ENCODE assay signal across 6 worm cellular contexts in the genomic region with DNA sequence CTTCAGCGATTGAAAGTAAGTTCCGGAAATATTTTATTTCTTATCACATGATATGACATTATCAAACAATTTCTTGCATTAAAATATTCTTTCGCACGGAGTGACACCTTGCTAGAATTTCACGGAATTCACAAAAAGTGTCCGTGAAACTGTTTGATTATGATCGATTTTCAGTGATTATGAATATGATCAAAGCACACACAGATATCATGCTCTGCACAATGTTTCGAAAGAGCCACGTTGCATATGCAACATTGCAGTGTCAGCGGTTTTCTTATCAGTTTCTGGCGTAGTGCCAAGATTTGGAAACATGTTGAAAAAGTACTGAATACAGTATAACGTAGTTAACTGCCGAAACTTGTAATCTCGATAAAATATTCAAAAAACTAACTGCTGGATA.
A peak's percentile ranks its signal among the peaks of the same experiment; 100 is the strongest.
TF ChIP-seq lines count a peak whose summit lies in the region.

No protein-coding gene starts in this region.

TF ChIP-seq in whole organism, L1 larva, 84 proteins besides CTCF, POLR2A, EP300 and RAD21 (continues in another document):
- TF ChIP-seq egl-27 (tag; optimal IDR thresholded peaks at IDR 0.05; lab: Kevin White, UChicago) (no peak), jun-1 (tag; optimal IDR thresholded peaks at IDR 0.05; lab: Kevin White, UChicago) (peak; percentile 32), nhr-237 (tag; optimal IDR thresholded peaks at IDR 0.05; lab: Kevin White, UChicago) (no peak), isw-1 (GFP tag; IDR thresholded peaks at IDR 0.05; lab: Robert Waterston, UW) (no peak), lin-35 (GFP tag; optimal IDR thresholded peaks at IDR 0.05; lab: Kevin White, UChicago) (peak in 1 of 2 experiments; percentile 42), ets-5 (GFP tag; IDR thresholded peaks at IDR 0.05; lab: Robert Waterston, UW) (no peak), elt-2 (tag; optimal IDR thresholded peaks at IDR 0.05; lab: Kevin White, UChicago) (peak; percentile 99), xbp-1 (tag; optimal IDR thresholded peaks at IDR 0.05; lab: Kevin White, UChicago) (no peak), zag-1 (tag; optimal IDR thresholded peaks at IDR 0.05; lab: Kevin White, UChicago) (no peak), tlp-1 (tag; optimal IDR thresholded peaks at IDR 0.05; lab: Kevin White, UChicago) (peak; percentile 15), mdl-1 (tag; optimal IDR thresholded peaks at IDR 0.05; lab: Kevin White, UChicago) (peak in 1 of 2 experiments; percentile 4), nhr-20 (tag; optimal IDR thresholded peaks at IDR 0.05; lab: Kevin White, UChicago) (peak; percentile 44), nhr-71 (tag; optimal IDR thresholded peaks at IDR 0.05; lab: Kevin White, UChicago) (peak; percentile 39), sup-37 (GFP tag; optimal IDR thresholded peaks at IDR 0.05; lab: Kevin White, UChicago) (no peak), C16A3.4 (tag; optimal IDR thresholded peaks at IDR 0.05; lab: Kevin White, UChicago) (no peak)

TF ChIP-seq in whole organism, L2 larva, 48 proteins besides CTCF, POLR2A, EP300 and RAD21:
- TF ChIP-seq gmeb-1 (tag; optimal IDR thresholded peaks at IDR 0.05; lab: Kevin White, UChicago) (peak; percentile 40), R02D3.7 (tag; optimal IDR thresholded peaks at IDR 0.05; lab: Kevin White, UChicago) (no peak), crh-2 (tag; optimal IDR thresholded peaks at IDR 0.05; lab: Kevin White, UChicago) (peak; percentile 91), aly-2 (tag; optimal IDR thresholded peaks at IDR 0.05; lab: Kevin White, UChicago) (no peak), lin-11 (tag; optimal IDR thresholded peaks at IDR 0.05; lab: Kevin White, UChicago) (no peak), fos-1 (tag; optimal IDR thresholded peaks at IDR 0.05; lab: Kevin White, UChicago) (peak; percentile 93), sma-9 (GFP tag; optimal IDR thresholded peaks at IDR 0.05; lab: Kevin White, UChicago) (peak; percentile 88), sma-9 (tag; optimal IDR thresholded peaks at IDR 0.05; lab: Kevin White, UChicago) (no peak), F13H6.1 (tag; optimal IDR thresholded peaks at IDR 0.05; lab: Kevin White, UChicago) (peak; percentile 22)

TF ChIP-seq in whole organism, L3 larva, 47 proteins besides CTCF, POLR2A, EP300 and RAD21:
- no peak for TF ChIP-seq ceh-16 (tag; optimal IDR thresholded peaks at IDR 0.05; lab: Kevin White, UChicago)
- TF ChIP-seq lin-15B (tag; optimal IDR thresholded peaks at IDR 0.05; lab: Kevin White, UChicago), result no peak
- TF ChIP-seq lsy-12 (tag; optimal IDR thresholded peaks at IDR 0.05; lab: Kevin White, UChicago), result no peak
- no peak for TF ChIP-seq nhr-12 (tag; optimal IDR thresholded peaks at IDR 0.05; lab: Kevin White, UChicago)
- no peak for TF ChIP-seq nhr-23 (tag; optimal IDR thresholded peaks at IDR 0.05; lab: Kevin White, UChicago)
- no peak for TF ChIP-seq nhr-11 (tag; optimal IDR thresholded peaks at IDR 0.05; lab: Kevin White, UChicago)
- TF ChIP-seq jun-1 (tag; optimal IDR thresholded peaks at IDR 0.05; lab: Kevin White, UChicago), result peak; percentile 85
- TF ChIP-seq nhr-237 (tag; optimal IDR thresholded peaks at IDR 0.05; lab: Kevin White, UChicago), result no peak
- TF ChIP-seq elt-1 (tag; optimal IDR thresholded peaks at IDR 0.05; lab: Kevin White, UChicago), result no peak
- TF ChIP-seq nhr-76 (tag; optimal IDR thresholded peaks at IDR 0.05; lab: Kevin White, UChicago), result no peak
- peak; percentile 34 for TF ChIP-seq pha-4 (tag; optimal IDR thresholded peaks at IDR 0.05; lab: Kevin White, UChicago)
- no peak for TF ChIP-seq egl-5 (tag; optimal IDR thresholded peaks at IDR 0.05; lab: Kevin White, UChicago)
- TF ChIP-seq unc-39 (tag; optimal IDR thresholded peaks at IDR 0.05; lab: Kevin White, UChicago), result no peak
- TF ChIP-seq nhr-25 (tag; optimal IDR thresholded peaks at IDR 0.05; lab: Kevin White, UChicago), result no peak
- peak; percentile 84 for TF ChIP-seq pqm-1 (tag; optimal IDR thresholded peaks at IDR 0.05; lab: Kevin White, UChicago)
- peak; percentile 98 for TF ChIP-seq elt-2 (tag; optimal IDR thresholded peaks at IDR 0.05; lab: Kevin White, UChicago)

TF ChIP-seq in whole organism, L4 larva, 104 proteins besides CTCF, POLR2A, EP300 and RAD21 (continues in another document):
- no peak for TF ChIP-seq nhr-10 (tag; optimal IDR thresholded peaks at IDR 0.05; lab: Kevin White, UChicago)
- no peak for TF ChIP-seq nhr-11 (tag; optimal IDR thresholded peaks at IDR 0.05; lab: Kevin White, UChicago)
- peak; percentile 22 for TF ChIP-seq nhr-48 (tag; optimal IDR thresholded peaks at IDR 0.05; lab: Kevin White, UChicago)
- TF ChIP-seq lin-1 (GFP tag; IDR thresholded peaks at IDR 0.05; lab: Robert Waterston, UW), result peak; percentile 88
- peak; percentile 42 for TF ChIP-seq mxl-3 (GFP tag; optimal IDR thresholded peaks at IDR 0.05; lab: Kevin White, UChicago)
- no peak for TF ChIP-seq Y5F2A.4 (GFP tag; optimal IDR thresholded peaks at IDR 0.05; lab: Kevin White, UChicago)
- no peak for TF ChIP-seq ceh-20 (GFP tag; IDR thresholded peaks at IDR 0.05; lab: Robert Waterston, UW)
- peak; percentile 66; the same call in 1 of the 2 replicates for TF ChIP-seq php-3 (GFP tag; IDR thresholded peaks at IDR 0.05; lab: Robert Waterston, UW)
- peak; percentile 95 for TF ChIP-seq dmd-6 (GFP tag; IDR thresholded peaks at IDR 0.05; lab: Robert Waterston, UW)
- TF ChIP-seq attf-4 (tag; optimal IDR thresholded peaks at IDR 0.05; lab: Kevin White, UChicago), result no peak
- TF ChIP-seq mdl-1 (tag; optimal IDR thresholded peaks at IDR 0.05; lab: Kevin White, UChicago), result peak in 1 of 2 experiments; percentile 37
- no peak for TF ChIP-seq F44E2.7 (GFP tag; IDR thresholded peaks at IDR 0.05; lab: Robert Waterston, UW)
- TF ChIP-seq unc-62 (GFP tag; optimal IDR thresholded peaks at IDR 0.05 in 1 of 2; lab: Kevin White, UChicago), result no peak
- no peak for TF ChIP-seq unc-62 (tag; optimal IDR thresholded peaks at IDR 0.05; lab: Kevin White, UChicago)
- TF ChIP-seq sdz-12 (GFP tag; optimal IDR thresholded peaks at IDR 0.05; lab: Kevin White, UChicago), result no peak
- TF ChIP-seq saeg-2 (GFP tag; IDR thresholded peaks at IDR 0.05; lab: Robert Waterston, UW), result peak; percentile 79
- peak; percentile 86 for TF ChIP-seq tra-1 (GFP tag; IDR thresholded peaks at IDR 0.05; lab: Robert Waterston, UW)
- TF ChIP-seq zfp-3 (GFP tag; conservative IDR thresholded peaks at IDR 0.05; lab: Robert Waterston, UW), result peak; percentile 60; the same call in 1 of the 2 replicates

TF ChIP-seq in whole organism, late embryonic, 69 proteins besides CTCF, POLR2A, EP300 and RAD21:
- TF ChIP-seq F13H6.1 (tag; optimal IDR thresholded peaks at IDR 0.05; lab: Kevin White, UChicago) (no peak), sox-2 (GFP tag; IDR thresholded peaks at IDR 0.05; lab: Robert Waterston, UW) (no peak), Y22D7AL.16 (tag; optimal IDR thresholded peaks at IDR 0.05; lab: Kevin White, UChicago) (no peak), elt-2 (tag; optimal IDR thresholded peaks at IDR 0.05; lab: Kevin White, UChicago) (peak; percentile 14), unc-86 (tag; optimal IDR thresholded peaks at IDR 0.05; lab: Kevin White, UChicago) (no peak)
TF ChIP-seq in whole organism, late embryonic: peak in this region for 1.

TF ChIP-seq in whole organism, young adult, 124 proteins besides CTCF, POLR2A, EP300 and RAD21:
- TF ChIP-seq tlf-1 (GFP tag; optimal IDR thresholded peaks at IDR 0.05; lab: Kevin White, UChicago) (peak; percentile 6), snpc-3.4 (tag; optimal IDR thresholded peaks at IDR 0.05; lab: Kevin White, UChicago) (no peak), let-607 (tag; optimal IDR thresholded peaks at IDR 0.05; lab: Kevin White, UChicago) (peak; percentile 35 to 86), tbp1 (GFP tag; optimal IDR thresholded peaks at IDR 0.05; lab: Kevin White, UChicago) (peak; percentile 1), lin-54 (GFP tag; optimal IDR thresholded peaks at IDR 0.05; lab: Kevin White, UChicago) (no peak), Y53F4B.3 (GFP tag; IDR thresholded peaks at IDR 0.05; lab: Robert Waterston, UW) (no peak), ets-4 (GFP tag; optimal IDR thresholded peaks at IDR 0.05; lab: Kevin White, UChicago) (peak; percentile 84), nfyb-1 (GFP tag; IDR thresholded peaks at IDR 0.05; lab: Robert Waterston, UW) (no peak), cebp-1 (GFP tag; IDR thresholded peaks at IDR 0.05; lab: Robert Waterston, UW) (no peak), cebp-1 (tag; optimal IDR thresholded peaks at IDR 0.05; lab: Kevin White, UChicago) (peak; percentile 72), ztf-22 (GFP tag; optimal IDR thresholded peaks at IDR 0.05; lab: Kevin White, UChicago) (peak; percentile 68), nhr-80 (tag; optimal IDR thresholded peaks at IDR 0.05; lab: Kevin White, UChicago) (peak; percentile 72), atf-7 (tag; optimal IDR thresholded peaks at IDR 0.05; lab: Kevin White, UChicago) (peak; percentile 59), snpc-1.1 (tag; optimal IDR thresholded peaks at IDR 0.05; lab: Kevin White, UChicago; ENCODE audit: insufficient read depth) (no peak)
TF ChIP-seq in whole organism, young adult: peak in this region for 8.
